1 fruit fly cellular context compared by ENCODE assay signal in the genomic region with DNA sequence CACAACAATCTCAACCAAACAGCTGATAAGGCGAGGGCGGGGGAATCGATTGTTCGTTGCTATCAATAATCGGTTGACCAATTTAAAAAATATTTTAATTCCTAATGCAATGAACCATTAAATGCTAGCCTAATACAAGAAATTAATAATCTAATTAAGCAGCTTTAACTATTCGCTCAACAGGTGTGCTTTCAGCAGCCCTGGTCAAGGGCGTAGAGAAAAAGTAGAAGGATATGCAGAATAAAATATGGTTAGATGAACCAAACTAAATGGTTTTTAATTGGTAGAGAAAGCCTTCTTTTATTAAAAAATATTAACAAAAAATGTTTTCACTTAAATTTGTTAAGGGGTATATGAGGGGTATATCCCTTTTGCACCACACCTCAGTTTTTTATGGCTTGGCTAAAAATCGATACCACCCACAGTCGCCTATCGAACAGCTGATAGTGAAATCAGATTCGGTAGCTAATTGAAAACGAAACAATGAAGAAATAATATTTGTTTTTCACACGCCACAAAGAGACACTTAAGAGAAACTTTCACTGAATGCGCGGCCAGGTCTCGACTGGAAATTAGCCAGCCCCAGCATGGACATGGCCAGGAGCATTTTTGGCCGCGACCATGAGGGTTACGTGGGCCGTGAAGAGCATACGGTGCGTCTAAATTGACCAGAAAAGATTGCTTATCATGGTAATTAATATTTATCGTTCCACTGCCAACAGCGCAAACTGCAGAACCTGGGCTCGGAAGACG.
TF ChIP-seq lines count a peak whose summit lies in the region.

Gene SIDL (minus strand): TSS at position 51 of the 753 bp plus-strand sequence.
Gene CG12241 (plus strand): TSS at position 433 of the 753 bp plus-strand sequence.

TF ChIP-seq in whole organism, embryonic, 481 proteins besides CTCF, POLR2A, EP300 and RAD21 (continued from another document and continues in another):
- TF ChIP-seq Ssrp (tag; optimal IDR thresholded peaks at IDR 0.05; lab: Kevin White, UChicago) (peak; percentile 12), hth (optimal IDR thresholded peaks at IDR 0.05; lab: Kevin White, UChicago) (no peak), CG6765 (GFP tag; optimal IDR thresholded peaks at IDR 0.05; lab: Kevin White, UChicago) (peak; percentile 68), Stat92E (GFP tag; optimal IDR thresholded peaks at IDR 0.05; lab: Kevin White, UChicago) (no peak), Ada2b (GFP tag; IDR thresholded peaks at IDR 0.05; lab: Robert Waterston, UW) (peak; percentile 94), Atf-2 (GFP tag; optimal IDR thresholded peaks at IDR 0.05; lab: Kevin White, UChicago) (no peak), CG2199 (GFP tag; IDR thresholded peaks at IDR 0.05; lab: Robert Waterston, UW) (peak; percentile 81), fru (optimal IDR thresholded peaks at IDR 0.05; lab: Kevin White, UChicago) (no peak), CG14710 (tag; optimal IDR thresholded peaks at IDR 0.05; lab: Kevin White, UChicago) (peak; percentile 73), ssp (GFP tag; IDR thresholded peaks at IDR 0.05; lab: Robert Waterston, UW) (peak; percentile 85), ci (GFP tag; IDR thresholded peaks at IDR 0.05; lab: Robert Waterston, UW) (no peak), ro (GFP tag; IDR thresholded peaks at IDR 0.05; lab: Robert Waterston, UW) (peak; percentile 82), CG9817 (tag; optimal IDR thresholded peaks at IDR 0.05; lab: Kevin White, UChicago) (peak; percentile 71), CG7786 (GFP tag; optimal IDR thresholded peaks at IDR 0.05; lab: Kevin White, UChicago) (peak; percentile 15), CG14860 (GFP tag; IDR thresholded peaks at IDR 0.05; lab: Robert Waterston, UW; ENCODE audit: partially characterized antibody) (0 out of 3 replicates have a peak, but pooled peaks have one; percentile 22), luna (GFP tag; optimal IDR thresholded peaks at IDR 0.05; lab: Kevin White, UChicago) (peak; percentile 75), sqz (GFP tag; optimal IDR thresholded peaks at IDR 0.05; lab: Kevin White, UChicago) (no peak), sug (tag; optimal IDR thresholded peaks at IDR 0.05; lab: Kevin White, UChicago) (peak; percentile 75), Hmx (GFP tag; optimal IDR thresholded peaks at IDR 0.05; lab: Kevin White, UChicago) (no peak), CG10654 (GFP tag; optimal IDR thresholded peaks at IDR 0.05; lab: Kevin White, UChicago) (peak; percentile 71), nmo (GFP tag; optimal IDR thresholded peaks at IDR 0.05; lab: Kevin White, UChicago) (peak; percentile 93), sens (GFP tag; lab: Kevin White, UChicago) (peak; percentile 98), Dip2 (GFP tag; IDR thresholded peaks at IDR 0.05; lab: Robert Waterston, UW) (0 out of 2 replicates have a peak, but pooled peaks have one; percentile 44), Gsc (GFP tag; IDR thresholded peaks at IDR 0.05; lab: Robert Waterston, UW) (peak; percentile 78), CG15479 (GFP tag; optimal IDR thresholded peaks at IDR 0.05; lab: Kevin White, UChicago) (peak; percentile 25), CG11093 (GFP tag; IDR thresholded peaks at IDR 0.05; lab: Robert Waterston, UW) (peak; percentile 91), br (optimal IDR thresholded peaks at IDR 0.05; lab: Kevin White, UChicago) (no peak), CG31224 (GFP tag; IDR thresholded peaks at IDR 0.05; lab: Robert Waterston, UW) (peak; percentile 87), Sry-β (GFP tag; optimal IDR thresholded peaks at IDR 0.05; lab: Kevin White, UChicago) (no peak), cato (GFP tag; optimal IDR thresholded peaks at IDR 0.05; lab: Kevin White, UChicago; ENCODE audit: borderline replicate concordance) (peak; percentile 17), ac (GFP tag; optimal IDR thresholded peaks at IDR 0.05; lab: Kevin White, UChicago) (no peak), ken (GFP tag; IDR thresholded peaks at IDR 0.05; lab: Robert Waterston, UW) (peak; percentile 61; the same call in 1 of the 3 replicates), CG10209 (GFP tag; optimal IDR thresholded peaks at IDR 0.05; lab: Kevin White, UChicago) (peak; percentile 61), Side (GFP tag; optimal IDR thresholded peaks at IDR 0.05; lab: Kevin White, UChicago) (peak; percentile 77), gro (GFP tag; optimal IDR thresholded peaks at IDR 0.05; lab: Kevin White, UChicago) (peak; percentile 91), CG10979 (tag; optimal IDR thresholded peaks at IDR 0.05; lab: Kevin White, UChicago) (peak; percentile 73), lab (GFP tag; optimal IDR thresholded peaks at IDR 0.05; lab: Kevin White, UChicago) (no peak), wek (GFP tag; optimal IDR thresholded peaks at IDR 0.05; lab: Kevin White, UChicago) (no peak), CG10431 (GFP tag; optimal IDR thresholded peaks at IDR 0.05; lab: Kevin White, UChicago) (no peak), croc (GFP tag; conservative IDR thresholded peaks at IDR 0.05; lab: Robert Waterston, UW) (peak; percentile 72), CG8281 (tag; optimal IDR thresholded peaks at IDR 0.05; lab: Kevin White, UChicago) (no peak), Doc2 (GFP tag; IDR thresholded peaks at IDR 0.05; lab: Robert Waterston, UW) (peak; percentile 75), CG7745 (tag; optimal IDR thresholded peaks at IDR 0.05; lab: Kevin White, UChicago) (no peak), lilli (GFP tag; optimal IDR thresholded peaks at IDR 0.05; lab: Kevin White, UChicago) (peak; percentile 87), dm (GFP tag; optimal IDR thresholded peaks at IDR 0.05; lab: Kevin White, UChicago) (no peak), CG7357 (GFP tag; IDR thresholded peaks at IDR 0.05; lab: Robert Waterston, UW) (peak; percentile 89), C15 (GFP tag; IDR thresholded peaks at IDR 0.05; lab: Robert Waterston, UW) (peak; percentile 80; the same call in 2 of the 3 replicates), dysf (GFP tag; IDR thresholded peaks at IDR 0.05; lab: Robert Waterston, UW) (peak; percentile 96), insv (GFP tag; optimal IDR thresholded peaks at IDR 0.05; lab: Kevin White, UChicago) (no peak), CG11560 (tag; IDR thresholded peaks at IDR 0.05; lab: Robert Waterston, UW) (peak; percentile 85), CG3995 (GFP tag; optimal IDR thresholded peaks at IDR 0.05; lab: Kevin White, UChicago) (peak; percentile 58), oc (tag; optimal IDR thresholded peaks at IDR 0.05; lab: Kevin White, UChicago) (no peak), Chrac-16 (GFP tag; optimal IDR thresholded peaks at IDR 0.05; lab: Kevin White, UChicago) (peak; percentile 63), CG34376 (GFP tag; optimal IDR thresholded peaks at IDR 0.05; lab: Kevin White, UChicago) (peak; percentile 71), sob (GFP tag; IDR thresholded peaks at IDR 0.05; lab: Robert Waterston, UW) (peak; percentile 93), ems (GFP tag; optimal IDR thresholded peaks at IDR 0.05; lab: Kevin White, UChicago) (peak; percentile 84), Gug (GFP tag; IDR thresholded peaks at IDR 0.05; lab: Robert Waterston, UW) (peak; percentile 93; the same call in 3 of the 4 replicates), CG6854 (GFP tag; optimal IDR thresholded peaks at IDR 0.05; lab: Kevin White, UChicago) (peak; percentile 78), fd64A (GFP tag; optimal IDR thresholded peaks at IDR 0.05; lab: Kevin White, UChicago) (no peak), CG12219 (GFP tag; optimal IDR thresholded peaks at IDR 0.05; lab: Kevin White, UChicago) (no peak), CG10147 (GFP tag; optimal IDR thresholded peaks at IDR 0.05; lab: Kevin White, UChicago) (peak; percentile 73), usp (GFP tag; optimal IDR thresholded peaks at IDR 0.05; lab: Kevin White, UChicago) (no peak), CG2889 (GFP tag; IDR thresholded peaks at IDR 0.05; lab: Robert Waterston, UW) (peak; percentile 48; the same call in 1 of the 3 replicates), pb (GFP tag; optimal IDR thresholded peaks at IDR 0.05; lab: Kevin White, UChicago) (peak; percentile 73), CG8359 (GFP tag; optimal IDR thresholded peaks at IDR 0.05; lab: Kevin White, UChicago; ENCODE audit: borderline replicate concordance) (no peak), CG8089 (GFP tag; optimal IDR thresholded peaks at IDR 0.05; lab: Kevin White, UChicago) (no peak), CG12769 (tag; optimal IDR thresholded peaks at IDR 0.05; lab: Kevin White, UChicago) (no peak), Trl (optimal IDR thresholded peaks at IDR 0.05; lab: Kevin White, UChicago) (no peak), Trl (GFP tag; optimal IDR thresholded peaks at IDR 0.05; lab: Kevin White, UChicago) (peak; percentile 84), CG17912 (GFP tag; optimal IDR thresholded peaks at IDR 0.05; lab: Kevin White, UChicago) (no peak), Bgb (GFP tag; IDR thresholded peaks at IDR 0.05; lab: Robert Waterston, UW; ENCODE audit: partially characterized antibody) (no peak), HmgZ (tag; optimal IDR thresholded peaks at IDR 0.05; lab: Kevin White, UChicago) (peak; percentile 16), Atf6 (GFP tag; IDR thresholded peaks at IDR 0.05; lab: Robert Waterston, UW) (peak; percentile 58), Lpt (GFP tag; optimal IDR thresholded peaks at IDR 0.05; lab: Kevin White, UChicago) (no peak), mam (GFP tag; optimal IDR thresholded peaks at IDR 0.05; lab: Kevin White, UChicago) (peak; percentile 92), Nf-YC (tag; optimal IDR thresholded peaks at IDR 0.05; lab: Kevin White, UChicago) (peak; percentile 65), fd3F (GFP tag; optimal IDR thresholded peaks at IDR 0.05; lab: Kevin White, UChicago) (peak; percentile 46), sd (tag; optimal IDR thresholded peaks at IDR 0.05; lab: Kevin White, UChicago) (no peak), CG8924 (tag; optimal IDR thresholded peaks at IDR 0.05; lab: Kevin White, UChicago) (peak; percentile 79), slbo (GFP tag; IDR thresholded peaks at IDR 0.05; lab: Robert Waterston, UW) (peak; percentile 67), Scr (GFP tag; IDR thresholded peaks at IDR 0.05; lab: Robert Waterston, UW; ENCODE audit: partially characterized antibody) (peak; percentile 42), ewg (GFP tag; optimal IDR thresholded peaks at IDR 0.05; lab: Kevin White, UChicago) (no peak), CG16863 (GFP tag; optimal IDR thresholded peaks at IDR 0.05; lab: Kevin White, UChicago) (peak; percentile 52), gcm2 (GFP tag; optimal IDR thresholded peaks at IDR 0.05; lab: Kevin White, UChicago) (no peak), Sox100B (GFP tag; optimal IDR thresholded peaks at IDR 0.05; lab: Kevin White, UChicago) (no peak), CG4360 (GFP tag; IDR thresholded peaks at IDR 0.05; lab: Robert Waterston, UW) (peak; percentile 70), dmrt99B (tag; optimal IDR thresholded peaks at IDR 0.05; lab: Kevin White, UChicago) (no peak), lbe (GFP tag; optimal IDR thresholded peaks at IDR 0.05; lab: Kevin White, UChicago) (peak; percentile 79), E2f2 (GFP tag; IDR thresholded peaks at IDR 0.05; lab: Robert Waterston, UW) (peak; percentile 58), Ets97D (GFP tag; optimal IDR thresholded peaks at IDR 0.05; lab: Kevin White, UChicago) (peak; percentile 79), tup (GFP tag; optimal IDR thresholded peaks at IDR 0.05; lab: Kevin White, UChicago) (no peak), CG11723 (GFP tag; optimal IDR thresholded peaks at IDR 0.05; lab: Kevin White, UChicago) (no peak), TFAM (GFP tag; optimal IDR thresholded peaks at IDR 0.05; lab: Kevin White, UChicago) (no peak), CG4424 (GFP tag; optimal IDR thresholded peaks at IDR 0.05; lab: Kevin White, UChicago) (peak; percentile 79), CG9876 (GFP tag; optimal IDR thresholded peaks at IDR 0.05; lab: Kevin White, UChicago) (no peak), CG7839 (tag; optimal IDR thresholded peaks at IDR 0.05; lab: Kevin White, UChicago) (no peak), CG1529 (GFP tag; optimal IDR thresholded peaks at IDR 0.05; lab: Kevin White, UChicago) (no peak), gsb (GFP tag; IDR thresholded peaks at IDR 0.05; lab: Robert Waterston, UW) (peak; percentile 82), CG4820 (GFP tag; optimal IDR thresholded peaks at IDR 0.05; lab: Kevin White, UChicago) (peak; percentile 67), tna (GFP tag; IDR thresholded peaks at IDR 0.05; lab: Robert Waterston, UW; ENCODE audit: partially characterized antibody) (no peak), Taf1 (GFP tag; IDR thresholded peaks at IDR 0.05; lab: Robert Waterston, UW) (peak; percentile 93), hb (GFP tag; IDR thresholded peaks at IDR 0.05; lab: Robert Waterston, UW; ENCODE audit: partially characterized antibody) (no peak), chn (GFP tag; optimal IDR thresholded peaks at IDR 0.05; lab: Kevin White, UChicago) (peak; percentile 74), stwl (tag; optimal IDR thresholded peaks at IDR 0.05; lab: Kevin White, UChicago) (peak; percentile 16), mirr (GFP tag; optimal IDR thresholded peaks at IDR 0.05; lab: Kevin White, UChicago) (peak; percentile 9), yki (optimal IDR thresholded peaks at IDR 0.05; lab: Kevin White, UChicago) (no peak), wor (GFP tag; IDR thresholded peaks at IDR 0.05; lab: Robert Waterston, UW) (no peak), CG15073 (GFP tag; optimal IDR thresholded peaks at IDR 0.05; lab: Kevin White, UChicago) (no peak), ase (GFP tag; IDR thresholded peaks at IDR 0.05; lab: Robert Waterston, UW) (peak; percentile 91), CG15696 (tag; optimal IDR thresholded peaks at IDR 0.05; lab: Kevin White, UChicago) (peak; percentile 39), CG4282 (GFP tag; optimal IDR thresholded peaks at IDR 0.05; lab: Kevin White, UChicago) (no peak), cad (GFP tag; optimal IDR thresholded peaks at IDR 0.05; lab: Kevin White, UChicago) (no peak), bigmax (GFP tag; optimal IDR thresholded peaks at IDR 0.05; lab: Kevin White, UChicago) (peak; percentile 36), CG8478 (optimal IDR thresholded peaks at IDR 0.05; lab: Kevin White, UChicago) (no peak), CG1602 (GFP tag; optimal IDR thresholded peaks at IDR 0.05; lab: Kevin White, UChicago) (peak; percentile 45), CG6683 (GFP tag; optimal IDR thresholded peaks at IDR 0.05; lab: Kevin White, UChicago) (peak; percentile 57), gt (GFP tag; IDR thresholded peaks at IDR 0.05; lab: Robert Waterston, UW) (peak; percentile 76), D19B (GFP tag; optimal IDR thresholded peaks at IDR 0.05; lab: Kevin White, UChicago) (peak; percentile 90), Hr39 (optimal IDR thresholded peaks at IDR 0.05; lab: Kevin White, UChicago) (no peak), NC2β (GFP tag; optimal IDR thresholded peaks at IDR 0.05; lab: Kevin White, UChicago) (peak; percentile 57), CG17186 (GFP tag; optimal IDR thresholded peaks at IDR 0.05; lab: Kevin White, UChicago) (no peak), sisA (GFP tag; IDR thresholded peaks at IDR 0.05; lab: Robert Waterston, UW) (peak; percentile 91), CG6813 (GFP tag; optimal IDR thresholded peaks at IDR 0.05; lab: Kevin White, UChicago) (no peak)
